Worm (Caenorhabditis elegans): Measurements from ENCODE around the gene K08D9.6.
A peak's percentile ranks its signal among the peaks of the same experiment; 100 is the strongest.

K08D9.6 gene

DNA sequence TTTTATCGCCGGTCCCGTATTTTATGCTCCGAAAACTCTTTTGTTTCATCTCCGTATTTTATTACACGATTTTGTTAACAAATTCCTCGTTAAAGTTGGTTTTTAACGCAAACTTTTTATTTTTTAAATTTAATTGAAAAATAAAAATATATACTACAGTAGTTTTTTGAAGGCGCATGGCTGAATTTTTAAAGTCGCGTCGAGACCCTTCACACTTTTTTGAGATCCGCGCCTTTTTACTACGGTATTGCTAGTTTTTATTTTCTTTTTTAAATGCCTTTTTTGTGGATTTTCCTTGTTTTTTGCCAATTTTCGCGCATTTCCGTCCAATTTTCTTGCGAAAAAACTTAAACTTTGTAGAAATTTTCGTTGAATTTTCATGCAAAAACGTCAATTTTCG lies 30.4 kb downstream of the K08D9.6 start:
- TF ChIP-seq ceh-82 (tag; optimal IDR thresholded peaks at IDR 0.05) (no peak), F49E8.2 (tag; optimal IDR thresholded peaks at IDR 0.05; ENCODE audit: borderline replicate concordance) (peak; percentile 77), dmd-6 (GFP tag; IDR thresholded peaks at IDR 0.05) (no peak), saeg-2 (GFP tag; IDR thresholded peaks at IDR 0.05) (no peak), ama-1 (optimal IDR thresholded peaks at IDR 0.05) (no peak), nhr-6 (tag; optimal IDR thresholded peaks at IDR 0.05) (no peak), lsy-2 (tag; optimal IDR thresholded peaks at IDR 0.05) (peak in 1 of 2 experiments; percentile 41), ceh-32 (tag; optimal IDR thresholded peaks at IDR 0.05; ENCODE audit: poor library complexity) (no peak), sdz-12 (GFP tag; optimal IDR thresholded peaks at IDR 0.05) (no peak), lin-38 (GFP tag; IDR thresholded peaks at IDR 0.05) (peak; percentile 36; the same call in 1 of the 2 replicates), dmd-8 (GFP tag; IDR thresholded peaks at IDR 0.05) (no peak), cey-2 (tag; optimal IDR thresholded peaks at IDR 0.05; ENCODE audit: borderline replicate concordance, insufficient read depth) (no peak), spr-1 (tag; optimal IDR thresholded peaks at IDR 0.05) (no peak), snpc-1.2 (GFP tag; IDR thresholded peaks at IDR 0.05) (peak; percentile 49; the same call in 1 of the 2 replicates), T26A8.4 (GFP tag; IDR thresholded peaks at IDR 0.05) (no peak)

ce11 chrV:3200323-3200722 lies 34.5 kb downstream of the K08D9.6 start, which contains the start of gene K08D9.4:
K08D9.4 (minus strand) TSS chrV:3200423.
- no peak for TF ChIP-seq ama-1 (optimal IDR thresholded peaks at IDR 0.05)
- no peak for TF ChIP-seq mdl-1 (tag; optimal IDR thresholded peaks at IDR 0.05)
- no peak for TF ChIP-seq unc-62 (GFP tag; optimal IDR thresholded peaks at IDR 0.05 in 1 of 2)
- no peak for TF ChIP-seq unc-62 (tag; optimal IDR thresholded peaks at IDR 0.05)
- TF ChIP-seq F10B5.3 (tag; optimal IDR thresholded peaks at IDR 0.05) = no peak
- TF ChIP-seq nhr-48 (tag; optimal IDR thresholded peaks at IDR 0.05) = no peak
- no peak for TF ChIP-seq daf-16 (GFP tag; optimal IDR thresholded peaks at IDR 0.05)
- TF ChIP-seq daf-16 (tag; optimal IDR thresholded peaks at IDR 0.05) = no peak
- no peak for TF ChIP-seq lin-1 (GFP tag; IDR thresholded peaks at IDR 0.05)
- TF ChIP-seq nhr-237 (tag; optimal IDR thresholded peaks at IDR 0.05) = no peak
- no peak for TF ChIP-seq tag-97 (GFP tag; IDR thresholded peaks at IDR 0.05)
- TF ChIP-seq nhr-10 (tag; optimal IDR thresholded peaks at IDR 0.05) = no peak

DNA sequence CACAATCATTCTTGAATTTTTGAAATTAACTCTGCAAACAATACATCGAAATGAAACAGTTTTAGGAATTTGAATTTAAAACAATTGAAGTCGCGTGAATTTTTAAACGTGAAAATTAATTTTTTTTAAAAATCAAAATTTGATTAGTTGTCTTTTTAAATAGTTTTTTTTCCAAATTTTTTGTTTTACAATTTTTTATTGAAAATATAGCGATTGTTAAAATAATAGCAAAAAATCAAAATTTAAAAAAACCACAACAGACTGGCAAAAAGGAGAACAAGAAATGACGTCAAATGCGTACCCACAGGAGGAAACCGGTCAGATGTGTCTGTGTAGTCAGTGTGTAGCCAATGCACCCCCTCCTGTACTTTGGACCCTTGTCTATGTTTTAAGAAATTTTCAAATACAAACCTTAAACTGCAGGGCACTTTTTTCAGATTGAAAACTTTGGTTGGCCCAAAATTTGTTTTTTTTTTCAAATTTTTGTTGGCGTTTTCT lies 37.9 kb downstream of the K08D9.6 start, which contains the start of the genes Y73C8B.1 and Y73C8B.5:
TSS of gene Y73C8B.1 (minus strand) at position 51 of the 498 bp plus-strand sequence.
TSS of gene Y73C8B.5 (plus strand) at position 437 of the 498 bp plus-strand sequence.
- TF ChIP-seq nhr-76 (tag; optimal IDR thresholded peaks at IDR 0.05) = no peak
- no peak for TF ChIP-seq tra-1 (GFP tag; IDR thresholded peaks at IDR 0.05)
- peak; percentile 11 for TF ChIP-seq hlh-11 (tag; optimal IDR thresholded peaks at IDR 0.05)
- TF ChIP-seq Y105C5A.15 (GFP tag; IDR thresholded peaks at IDR 0.05) = no peak
- no peak for TF ChIP-seq tag-97 (GFP tag; IDR thresholded peaks at IDR 0.05)
- TF ChIP-seq mdl-1 (tag; optimal IDR thresholded peaks at IDR 0.05) = no peak
- no peak for TF ChIP-seq unc-130 (GFP tag; optimal IDR thresholded peaks at IDR 0.05)
- TF ChIP-seq duxl-1 (tag; optimal IDR thresholded peaks at IDR 0.05; ENCODE audit: poor library complexity) = no peak
- TF ChIP-seq R02D3.7 (tag; optimal IDR thresholded peaks at IDR 0.05) = no peak
- TF ChIP-seq madf-9 (GFP tag; conservative IDR thresholded peaks at IDR 0.05) = no peak
- no peak for TF ChIP-seq zag-1 (tag; optimal IDR thresholded peaks at IDR 0.05)
- no peak for TF ChIP-seq egl-43 (GFP tag; IDR thresholded peaks at IDR 0.05)
- peak; percentile 90 for TF ChIP-seq nhr-28 (tag; optimal IDR thresholded peaks at IDR 0.05)
- no peak for TF ChIP-seq lin-15B (tag; optimal IDR thresholded peaks at IDR 0.05)
- no peak for TF ChIP-seq arid-1 (GFP tag; conservative IDR thresholded peaks at IDR 0.05)
- no peak for TF ChIP-seq mxl-2 (GFP tag; conservative IDR thresholded peaks at IDR 0.05)
- TF ChIP-seq ZK337.2 (GFP tag; IDR thresholded peaks at IDR 0.05) = no peak
- TF ChIP-seq mdt-29 (GFP tag; IDR thresholded peaks at IDR 0.05) = no peak
- TF ChIP-seq mep-1 (tag; optimal IDR thresholded peaks at IDR 0.05) = peak; percentile 20
- no peak for TF ChIP-seq nhr-77 (tag; optimal IDR thresholded peaks at IDR 0.05)
- no peak for TF ChIP-seq zfp-2 (tag; optimal IDR thresholded peaks at IDR 0.05)
- no peak for TF ChIP-seq lin-39 (tag; optimal IDR thresholded peaks at IDR 0.05)
- no peak for TF ChIP-seq nhr-25 (tag; optimal IDR thresholded peaks at IDR 0.05; ENCODE audit: borderline replicate concordance, insufficient read depth)
- no peak for TF ChIP-seq snpc-1.2 (GFP tag; IDR thresholded peaks at IDR 0.05)
- no peak for TF ChIP-seq pqm-1 (tag; optimal IDR thresholded peaks at IDR 0.05)
- TF ChIP-seq dmd-8 (GFP tag; IDR thresholded peaks at IDR 0.05) = no peak
- TF ChIP-seq lin-38 (GFP tag; IDR thresholded peaks at IDR 0.05) = peak; percentile 31; the same call in 1 of the 2 replicates
- TF ChIP-seq mes-2 (tag; optimal IDR thresholded peaks at IDR 0.05; ENCODE audit: poor library complexity, severe bottlenecking) = no peak
